Fruit fly (Drosophila melanogaster): ENCODE results near the gene CG34165.

Gene CG34165

dm6 chr2L:14674606-14675100 is 38.9 kb upstream of the CG34165 start (continued):
- no peak for TF ChIP-seq Ets65A (GFP tag)
- peak; percentile 73; the same call in 1 of the 2 replicates for TF ChIP-seq HLH3B (GFP tag; IDR thresholded peaks at IDR 0.05)
- TF ChIP-seq Gsc (GFP tag; IDR thresholded peaks at IDR 0.05) = no peak
- no peak for TF ChIP-seq CG1792 (GFP tag; optimal IDR thresholded peaks at IDR 0.05)
- TF ChIP-seq CG14965 (GFP tag; optimal IDR thresholded peaks at IDR 0.05; ENCODE audit: borderline replicate concordance) = no peak
- TF ChIP-seq CG10654 (GFP tag; optimal IDR thresholded peaks at IDR 0.05) = peak; percentile 37
- peak; percentile 32 for TF ChIP-seq CG17802 (tag; optimal IDR thresholded peaks at IDR 0.05)
- TF ChIP-seq usp (GFP tag; optimal IDR thresholded peaks at IDR 0.05) = no peak
- peak; percentile 53 for TF ChIP-seq org-1 (GFP tag; optimal IDR thresholded peaks at IDR 0.05)
- no peak for TF ChIP-seq HmgZ (tag; optimal IDR thresholded peaks at IDR 0.05)
- no peak for TF ChIP-seq CG3838 (GFP tag; optimal IDR thresholded peaks at IDR 0.05)
- no peak for TF ChIP-seq fd102C (GFP tag; optimal IDR thresholded peaks at IDR 0.05)
- TF ChIP-seq CG7372 (GFP tag; IDR thresholded peaks at IDR 0.05) = peak; percentile 38; the same call in 1 of the 2 replicates
- no peak for TF ChIP-seq slou (GFP tag; optimal IDR thresholded peaks at IDR 0.05)
- no peak for TF ChIP-seq her (GFP tag; optimal IDR thresholded peaks at IDR 0.05)
- TF ChIP-seq CG17912 (GFP tag; optimal IDR thresholded peaks at IDR 0.05) = no peak
- no peak for TF ChIP-seq CG14014 (GFP tag; IDR thresholded peaks at IDR 0.05)
- TF ChIP-seq emc (GFP tag; optimal IDR thresholded peaks at IDR 0.05) = no peak
- no peak for TF ChIP-seq lilli (GFP tag; optimal IDR thresholded peaks at IDR 0.05)
- no peak for TF ChIP-seq Dbx (GFP tag; IDR thresholded peaks at IDR 0.05)
- TF ChIP-seq CG16863 (GFP tag; optimal IDR thresholded peaks at IDR 0.05) = no peak
- TF ChIP-seq CG3407 (GFP tag; optimal IDR thresholded peaks at IDR 0.05) = peak; percentile 67
- no peak for TF ChIP-seq CG8478 (optimal IDR thresholded peaks at IDR 0.05)
- TF ChIP-seq twi (tag; optimal IDR thresholded peaks at IDR 0.05) = peak; percentile 83
- no peak for TF ChIP-seq Atf3 (GFP tag; optimal IDR thresholded peaks at IDR 0.05)
- no peak for TF ChIP-seq mirr (GFP tag; optimal IDR thresholded peaks at IDR 0.05)
- 0 out of 2 replicates have a peak, but pooled peaks have one; percentile 40 for TF ChIP-seq chm (GFP tag; IDR thresholded peaks at IDR 0.05)
- TF ChIP-seq CG13296 (GFP tag; optimal IDR thresholded peaks at IDR 0.05) = peak; percentile 6
- peak; percentile 91 for TF ChIP-seq CG7839 (tag; optimal IDR thresholded peaks at IDR 0.05)
- TF ChIP-seq CG1647 (GFP tag; optimal IDR thresholded peaks at IDR 0.05) = no peak
- no peak for TF ChIP-seq ase (GFP tag; IDR thresholded peaks at IDR 0.05)
- peak; percentile 92 for TF ChIP-seq CG15601 (tag; optimal IDR thresholded peaks at IDR 0.05)
- TF ChIP-seq sima (GFP tag; optimal IDR thresholded peaks at IDR 0.05) = no peak
- no peak for TF ChIP-seq Dll (GFP tag; IDR thresholded peaks at IDR 0.05; ENCODE audit: partially characterized antibody)
- no peak for TF ChIP-seq CG2889 (GFP tag; IDR thresholded peaks at IDR 0.05)
- TF ChIP-seq Asciz (GFP tag; optimal IDR thresholded peaks at IDR 0.05) = peak; percentile 76
- TF ChIP-seq Hr51 (GFP tag; optimal IDR thresholded peaks at IDR 0.05) = peak in 1 of 2 experiments; percentile 80
- peak; percentile 30 for TF ChIP-seq CG4707 (GFP tag; optimal IDR thresholded peaks at IDR 0.05)
- no peak for TF ChIP-seq MBD-R2 (GFP tag; IDR thresholded peaks at IDR 0.05)
- no peak for TF ChIP-seq maf-S (GFP tag; optimal IDR thresholded peaks at IDR 0.05)
- no peak for TF ChIP-seq bbx (GFP tag; IDR thresholded peaks at IDR 0.05; ENCODE audit: partially characterized antibody)
- peak; percentile 51 for TF ChIP-seq Nf-YC (tag; optimal IDR thresholded peaks at IDR 0.05)
- no peak for TF ChIP-seq Poxn (GFP tag; IDR thresholded peaks at IDR 0.05)
- peak; percentile 82 for TF ChIP-seq croc (GFP tag; conservative IDR thresholded peaks at IDR 0.05)
- peak; percentile 69 for TF ChIP-seq row (GFP tag; IDR thresholded peaks at IDR 0.05)
- no peak for TF ChIP-seq bab2 (GFP tag; optimal IDR thresholded peaks at IDR 0.05)
- TF ChIP-seq cg (GFP tag; optimal IDR thresholded peaks at IDR 0.05) = peak; percentile 70
- TF ChIP-seq Fer1 (GFP tag; optimal IDR thresholded peaks at IDR 0.05) = peak; percentile 27
- peak; percentile 98 for TF ChIP-seq CG17361 (GFP tag; IDR thresholded peaks at IDR 0.05)
- TF ChIP-seq CG2199 (GFP tag; IDR thresholded peaks at IDR 0.05) = peak; percentile 90
- TF ChIP-seq CG43689 (GFP tag; IDR thresholded peaks at IDR 0.05) = no peak
- TF ChIP-seq CG6254 (GFP tag; optimal IDR thresholded peaks at IDR 0.05) = peak; percentile 83

All from whole organism, embryonic.